Fruit fly (Drosophila melanogaster): ENCODE measurements around the gene CG6980.

CG6980 gene

DNA sequence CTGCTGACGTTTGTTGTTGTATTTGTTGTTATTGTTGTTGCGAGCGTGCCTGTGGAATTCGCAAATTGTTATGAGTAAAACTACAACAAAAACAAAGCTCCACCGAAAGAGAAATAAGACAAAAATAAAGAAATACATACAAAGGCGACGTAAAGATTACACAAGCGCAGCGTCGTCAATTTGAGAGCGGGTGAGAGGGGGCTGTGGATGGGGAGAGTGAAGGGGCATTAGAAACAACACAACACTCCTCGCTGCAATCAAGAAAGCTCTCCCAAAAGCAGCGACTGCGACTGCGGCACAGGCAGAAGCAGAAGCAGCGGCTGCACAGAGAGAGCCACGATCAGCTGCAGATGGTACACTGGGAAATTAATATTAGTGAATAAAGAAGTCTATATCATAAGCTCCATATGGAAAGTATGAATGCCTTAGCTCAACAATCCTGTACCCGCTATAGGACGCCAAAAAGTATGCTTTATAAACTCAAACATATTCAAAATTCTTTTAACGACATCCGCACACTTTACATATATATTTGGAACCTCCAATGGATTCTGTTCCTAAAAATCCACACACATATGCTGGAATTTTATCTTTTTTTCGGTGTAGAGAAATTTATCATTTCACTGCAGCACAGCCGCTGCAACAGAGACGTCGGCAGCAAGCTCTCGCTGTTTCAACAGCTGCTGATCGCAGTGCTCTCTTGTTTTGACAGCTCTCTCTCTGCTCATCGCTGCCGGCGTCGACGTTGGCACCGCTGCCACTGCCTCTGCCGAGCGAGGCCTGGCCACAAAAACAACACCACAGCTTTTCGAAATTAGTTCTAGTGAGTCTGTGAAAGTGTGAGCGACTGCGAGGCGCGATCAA lies 38.7 kb upstream of the CG6980 start, which contains the start of gene CG13631 (continued):
- TF ChIP-seq CG1602 (GFP tag; optimal IDR thresholded peaks at IDR 0.05) (peak; percentile 96), Drgx (GFP tag; IDR thresholded peaks at IDR 0.05) (peak; percentile 97), tll (GFP tag; optimal IDR thresholded peaks at IDR 0.05) (no peak), HLH3B (GFP tag; IDR thresholded peaks at IDR 0.05) (peak; percentile 95), HLH4C (GFP tag; IDR thresholded peaks at IDR 0.05; ENCODE audit: partially characterized antibody) (no peak), odd (GFP tag; optimal IDR thresholded peaks at IDR 0.05) (peak; percentile 88), CG7987 (GFP tag; optimal IDR thresholded peaks at IDR 0.05) (peak; percentile 68), Gsc (GFP tag; IDR thresholded peaks at IDR 0.05) (peak; percentile 88), tna (GFP tag; IDR thresholded peaks at IDR 0.05; ENCODE audit: partially characterized antibody) (no peak), lab (GFP tag; optimal IDR thresholded peaks at IDR 0.05) (peak; percentile 86), PHDP (tag; optimal IDR thresholded peaks at IDR 0.05) (peak; percentile 93), NC2β (GFP tag; optimal IDR thresholded peaks at IDR 0.05) (peak; percentile 95), Atf3 (GFP tag; optimal IDR thresholded peaks at IDR 0.05) (peak; percentile 96), knrl (GFP tag; IDR thresholded peaks at IDR 0.05; ENCODE audit: partially characterized antibody) (no peak), Mes4 (GFP tag; optimal IDR thresholded peaks at IDR 0.05) (peak; percentile 96), fd64A (GFP tag; optimal IDR thresholded peaks at IDR 0.05) (peak; percentile 90), CG12071 (GFP tag; optimal IDR thresholded peaks at IDR 0.05) (peak; percentile 84), CG16815 (GFP tag; optimal IDR thresholded peaks at IDR 0.05) (peak; percentile 81), CG10267 (tag; optimal IDR thresholded peaks at IDR 0.05) (peak; percentile 90), CG32767 (GFP tag; IDR thresholded peaks at IDR 0.05) (peak; percentile 89), kni (GFP tag; optimal IDR thresholded peaks at IDR 0.05) (peak; percentile 86), Oaz (GFP tag; IDR thresholded peaks at IDR 0.05) (peak; percentile 77), CG12155 (GFP tag; optimal IDR thresholded peaks at IDR 0.05) (peak; percentile 82), wor (GFP tag; IDR thresholded peaks at IDR 0.05) (peak; percentile 97), Elba2 (GFP tag; optimal IDR thresholded peaks at IDR 0.05) (no peak), pfk (GFP tag; optimal IDR thresholded peaks at IDR 0.05) (no peak), CG8388 (GFP tag; optimal IDR thresholded peaks at IDR 0.05) (peak; percentile 96), exex (tag; optimal IDR thresholded peaks at IDR 0.05) (peak; percentile 41), sug (tag; optimal IDR thresholded peaks at IDR 0.05) (peak; percentile 71), CHES-1-like (GFP tag; optimal IDR thresholded peaks at IDR 0.05) (peak; percentile 84), CG12104 (GFP tag; optimal IDR thresholded peaks at IDR 0.05) (peak; percentile 90), E2f2 (GFP tag; IDR thresholded peaks at IDR 0.05) (peak; percentile 65), slp2 (GFP tag; optimal IDR thresholded peaks at IDR 0.05) (peak; percentile 97), repo (GFP tag; optimal IDR thresholded peaks at IDR 0.05) (peak; percentile 90), CG11247 (GFP tag; IDR thresholded peaks at IDR 0.05) (peak; percentile 74), row (GFP tag; IDR thresholded peaks at IDR 0.05) (peak; percentile 94), Hmx (GFP tag; optimal IDR thresholded peaks at IDR 0.05) (peak; percentile 59), CG9609 (GFP tag; optimal IDR thresholded peaks at IDR 0.05) (peak; percentile 91), CG34224 (GFP tag; IDR thresholded peaks at IDR 0.05; ENCODE audit: partially characterized antibody) (no peak), ind (GFP tag; optimal IDR thresholded peaks at IDR 0.05) (peak; percentile 94), inv (GFP tag; IDR thresholded peaks at IDR 0.05; ENCODE audit: partially characterized antibody) (no peak), CG15269 (tag; optimal IDR thresholded peaks at IDR 0.05) (peak; percentile 91), CG4707 (GFP tag; optimal IDR thresholded peaks at IDR 0.05) (peak; percentile 80), Max (GFP tag; optimal IDR thresholded peaks at IDR 0.05) (peak; percentile 91), crol (GFP tag; IDR thresholded peaks at IDR 0.05) (peak; percentile 97), CG17568 (GFP tag; optimal IDR thresholded peaks at IDR 0.05) (peak; percentile 82), org-1 (GFP tag; optimal IDR thresholded peaks at IDR 0.05) (peak; percentile 92), caup (GFP tag; optimal IDR thresholded peaks at IDR 0.05; ENCODE audit: severe bottlenecking) (peak; percentile 69)

Measured in whole organism, embryonic.